Fruit fly (Drosophila melanogaster): ENCODE measurements around the gene NijA.

NijA gene

DNA sequence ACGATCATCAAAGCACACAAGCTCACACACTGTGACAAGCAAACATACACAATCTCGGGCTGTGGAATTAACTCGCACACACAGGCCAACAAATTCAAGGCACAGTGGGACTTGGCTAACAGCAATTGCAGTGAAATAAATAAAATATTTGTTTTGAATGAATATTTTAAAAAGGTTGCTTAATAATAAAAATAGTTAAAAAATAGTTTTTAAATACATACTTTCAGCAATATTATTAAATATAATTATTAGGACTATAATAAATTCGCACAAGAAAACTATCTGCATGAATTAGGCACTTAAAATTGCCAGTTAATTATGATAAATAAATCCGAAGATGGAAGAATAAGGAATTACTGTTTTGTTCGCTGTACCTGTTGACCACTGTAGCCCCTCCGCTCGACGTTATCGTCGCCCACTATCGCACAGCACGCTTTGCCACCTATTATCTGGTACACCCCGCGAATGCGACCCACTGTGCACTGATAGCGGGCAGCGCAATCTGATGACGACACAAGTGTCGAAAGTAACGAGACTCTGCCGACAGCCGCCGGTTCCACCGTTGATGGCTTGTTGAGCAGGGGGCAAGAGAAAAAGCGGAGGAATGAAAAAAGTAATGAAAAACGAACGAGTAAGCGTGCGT lies 13.8 kb downstream of the NijA start (continued):
- TF ChIP-seq bigmax (GFP tag; optimal IDR thresholded peaks at IDR 0.05) (no peak), nerfin-1 (tag; optimal IDR thresholded peaks at IDR 0.05) (peak; percentile 95), CG11504 (tag; optimal IDR thresholded peaks at IDR 0.05) (peak; percentile 98), Optix (GFP tag; IDR thresholded peaks at IDR 0.05) (peak; percentile 83), CG10565 (GFP tag; optimal IDR thresholded peaks at IDR 0.05) (peak; percentile 88), CG12769 (tag; optimal IDR thresholded peaks at IDR 0.05) (peak; percentile 80), tgo (GFP tag; IDR thresholded peaks at IDR 0.05) (peak; percentile 97), CG14050 (GFP tag; IDR thresholded peaks at IDR 0.05) (peak; percentile 93), eyg (GFP tag; optimal IDR thresholded peaks at IDR 0.05) (peak; percentile 39), zfh1 (GFP tag; IDR thresholded peaks at IDR 0.05) (peak; percentile 93), CG3995 (GFP tag; optimal IDR thresholded peaks at IDR 0.05) (peak; percentile 78), B-H2 (GFP tag; optimal IDR thresholded peaks at IDR 0.05) (peak; percentile 95), GATAe (GFP tag; conservative IDR thresholded peaks at IDR 0.05) (peak; percentile 96), CG9817 (tag; optimal IDR thresholded peaks at IDR 0.05) (peak; percentile 93), Dref (GFP tag; IDR thresholded peaks at IDR 0.05) (no peak), fru (optimal IDR thresholded peaks at IDR 0.05) (no peak), MTF-1 (GFP tag; optimal IDR thresholded peaks at IDR 0.05; ENCODE audit: borderline replicate concordance) (peak; percentile 84), org-1 (GFP tag; optimal IDR thresholded peaks at IDR 0.05) (peak; percentile 98), Sry-δ (GFP tag; optimal IDR thresholded peaks at IDR 0.05) (peak; percentile 44), CG3847 (GFP tag; IDR thresholded peaks at IDR 0.05) (peak; percentile 98), Med (GFP tag) (peak; percentile 90), Dip3 (GFP tag; optimal IDR thresholded peaks at IDR 0.05) (peak; percentile 85), YL-1 (GFP tag; optimal IDR thresholded peaks at IDR 0.05) (peak; percentile 95), Atf-2 (GFP tag; optimal IDR thresholded peaks at IDR 0.05) (peak; percentile 60), dati (GFP tag; IDR thresholded peaks at IDR 0.05) (peak; percentile 86), CG33557 (GFP tag; optimal IDR thresholded peaks at IDR 0.05) (peak; percentile 91), Hr39 (optimal IDR thresholded peaks at IDR 0.05) (no peak), Fer2 (tag; optimal IDR thresholded peaks at IDR 0.05) (peak; percentile 95), CG1647 (GFP tag; optimal IDR thresholded peaks at IDR 0.05) (peak; percentile 69), CG30020 (tag; optimal IDR thresholded peaks at IDR 0.05) (peak; percentile 89), salm (tag; optimal IDR thresholded peaks at IDR 0.05) (peak; percentile 96), CG16863 (GFP tag; optimal IDR thresholded peaks at IDR 0.05) (peak; percentile 84), CG15479 (GFP tag; optimal IDR thresholded peaks at IDR 0.05) (peak; percentile 98), cad (GFP tag; optimal IDR thresholded peaks at IDR 0.05) (no peak), luna (GFP tag; optimal IDR thresholded peaks at IDR 0.05) (no peak), CG3407 (GFP tag; optimal IDR thresholded peaks at IDR 0.05) (peak; percentile 96), Oaz (GFP tag; IDR thresholded peaks at IDR 0.05) (peak; percentile 93), her (GFP tag; optimal IDR thresholded peaks at IDR 0.05) (peak; percentile 52), CG1792 (GFP tag; optimal IDR thresholded peaks at IDR 0.05) (peak; percentile 36), H2.0 (GFP tag; IDR thresholded peaks at IDR 0.05) (peak; percentile 95), sens (GFP tag) (peak; percentile 98), z (GFP tag; IDR thresholded peaks at IDR 0.05) (no peak), Nf-YB (GFP tag; optimal IDR thresholded peaks at IDR 0.05) (peak; percentile 89), ATbp (GFP tag; optimal IDR thresholded peaks at IDR 0.05) (peak; percentile 96), hkb (optimal IDR thresholded peaks at IDR 0.05) (no peak), hkb (GFP tag; IDR thresholded peaks at IDR 0.05) (peak; percentile 98), Asciz (GFP tag; optimal IDR thresholded peaks at IDR 0.05) (peak; percentile 99), crol (GFP tag; IDR thresholded peaks at IDR 0.05) (peak; percentile 97), CG10654 (GFP tag; optimal IDR thresholded peaks at IDR 0.05) (peak; percentile 96), lmd (GFP tag; IDR thresholded peaks at IDR 0.05) (peak; percentile 99), nom (GFP tag; optimal IDR thresholded peaks at IDR 0.05) (peak; percentile 87), Dip2 (GFP tag; IDR thresholded peaks at IDR 0.05) (no peak; the same call in 1 of the 2 replicates)
